Fruit fly (Drosophila melanogaster) whole organism, embryonic: Measurements from ENCODE around the gene CG1847.

Experiments used
- CG10209 ChIP-seq: fragments of 200-800 bp; sonication (Bioruptor generic); optimal IDR thresholded peaks from 3 replicates; lab custom pipeline; 2017; ENCODE audit warnings: missing biosample characterization, mild to moderate bottlenecking, missing genetic modification characterization, missing genetic modification reagents
- CG11456 ChIP-seq: fragments of 200-800 bp; sonication (Bioruptor generic); IDR thresholded peaks from 3 replicates; pipeline ENCODE4 v1.3.6; 2022; ENCODE audit warnings: missing biosample characterization, missing genetic modification characterization
- CG12391 ChIP-seq: fragments of 200-800 bp; sonication (Bioruptor generic); optimal IDR thresholded peaks from 3 replicates; lab custom pipeline; 2018; ENCODE audit warnings: missing biosample characterization, mild to moderate bottlenecking, missing genetic modification characterization, moderate library complexity
- CG13424 ChIP-seq: fragments of 200-800 bp; sonication (Bioruptor generic); optimal IDR thresholded peaks from 2 replicates; lab custom pipeline; 2019; ENCODE audit warnings: missing biosample characterization, mild to moderate bottlenecking, missing genetic modification characterization, moderate library complexity
- CG17385 ChIP-seq: fragments of 200-800 bp; sonication (Bioruptor generic); optimal IDR thresholded peaks from 3 replicates; lab custom pipeline; 2018; ENCODE audit warnings: missing biosample characterization, mild to moderate bottlenecking, missing genetic modification characterization
- CG2678 ChIP-seq: fragments of 200-800 bp; sonication (Bioruptor generic); optimal IDR thresholded peaks from 3 replicates; lab custom pipeline; 2019; ENCODE audit warnings: missing biosample characterization, mild to moderate bottlenecking, missing genetic modification characterization, moderate library complexity
- CG32532 ChIP-seq: fragments of 200-800 bp; sonication (Bioruptor generic); IDR thresholded peaks from 2 replicates; pipeline ENCODE4 v1.3.6; 2022; ENCODE audit warnings: missing biosample characterization, missing genetic modification characterization
- CG32772 ChIP-seq: fragments of 200-800 bp; sonication (Bioruptor generic); IDR thresholded peaks from 2 replicates; pipeline ENCODE4 v1.3.6; 2022; ENCODE audit warnings: missing biosample characterization, missing genetic modification characterization
- CG4404 ChIP-seq: fragments of 200-800 bp; sonication (Bioruptor generic); IDR thresholded peaks from 2 replicates; pipeline ENCODE4 v1.3.6; 2022; ENCODE audit warnings: missing biosample characterization, missing genetic modification characterization
- CG4424 ChIP-seq: fragments of 200-800 bp; sonication (Bioruptor generic); optimal IDR thresholded peaks from 3 replicates; lab custom pipeline; 2016; ENCODE audit warnings: missing biosample characterization, missing genetic modification characterization
- CG4707 ChIP-seq: fragments of 200-800 bp; sonication (Bioruptor generic); optimal IDR thresholded peaks from 2 replicates; lab custom pipeline; 2018; ENCODE audit warnings: missing biosample characterization, mild to moderate bottlenecking, missing genetic modification characterization, moderate library complexity
- CG7357 ChIP-seq: fragments of 200-800 bp; sonication (Bioruptor generic); IDR thresholded peaks from 3 replicates; pipeline ENCODE4 v1.3.6; 2022; ENCODE audit warnings: missing biosample characterization, missing genetic modification characterization
- CG8388 ChIP-seq: fragments of 200-800 bp; sonication (Bioruptor generic); optimal IDR thresholded peaks from 2 replicates; lab custom pipeline; 2019; ENCODE audit warnings: missing biosample characterization, mild to moderate bottlenecking, missing genetic modification characterization, moderate library complexity
- CoRest ChIP-seq: fragments of 200-800 bp; sonication (Bioruptor generic); optimal IDR thresholded peaks from 3 replicates; lab custom pipeline; 2018; ENCODE audit warnings: missing biosample characterization, mild to moderate bottlenecking, missing genetic modification characterization, moderate library complexity
- Dek ChIP-seq: fragments of 200-800 bp; sonication (Bioruptor generic); optimal IDR thresholded peaks from 3 replicates; lab custom pipeline; 2019; ENCODE audit warnings: missing biosample characterization, mild to moderate bottlenecking, missing genetic modification characterization, moderate library complexity
- E2f1 ChIP-seq: fragments of 200-800 bp; sonication (Bioruptor generic); IDR thresholded peaks from 2 replicates; pipeline ENCODE4 v1.3.6; 2022; ENCODE audit warnings: missing biosample characterization, missing genetic modification characterization
- Fer3 ChIP-seq: fragments of 200-800 bp; sonication (Bioruptor generic); optimal IDR thresholded peaks from 2 replicates; lab custom pipeline; 2018; ENCODE audit warnings: missing biosample characterization, mild to moderate bottlenecking, missing genetic modification characterization, moderate library complexity
- H2.0 ChIP-seq: fragments of 200-800 bp; sonication (Bioruptor generic); IDR thresholded peaks from 2 replicates; pipeline ENCODE4 v1.3.6; 2022; ENCODE audit warnings: missing biosample characterization, missing genetic modification characterization
- HHEX ChIP-seq: fragments of 200-800 bp; sonication (Bioruptor generic); optimal IDR thresholded peaks from 3 replicates; lab custom pipeline; 2017; ENCODE audit warnings: missing biosample characterization, mild to moderate bottlenecking, missing genetic modification characterization, missing genetic modification reagents
- Hr3 ChIP-seq: fragments of 200-800 bp; sonication (Bioruptor generic); optimal IDR thresholded peaks from 3 replicates; lab custom pipeline; 2016; ENCODE audit warnings: missing biosample characterization, missing genetic modification characterization
- Hr51 ChIP-seq, 2 experiments: fragments of 200-800 bp; sonication (Bioruptor generic); optimal IDR thresholded peaks; 2 replicates in 1 of 2; 3 replicates in 1 of 2; lab custom pipeline; 2016 to 2018; ENCODE audit warnings: missing biosample characterization in 2 of 2, missing genetic modification characterization in 2 of 2, mild to moderate bottlenecking in 1 of 2, moderate library complexity in 1 of 2
- MBD-R2 ChIP-seq: fragments of 200-800 bp; sonication (Bioruptor generic); IDR thresholded peaks from 2 replicates; pipeline ENCODE4 v1.3.6; 2022; ENCODE audit warnings: missing biosample characterization, missing genetic modification characterization
- Meics ChIP-seq: fragments of 200-800 bp; sonication (Bioruptor generic); optimal IDR thresholded peaks from 2 replicates; lab custom pipeline; 2017; ENCODE audit warnings: missing biosample characterization, mild to moderate bottlenecking, missing genetic modification characterization
- Oli ChIP-seq: fragments of 200-800 bp; sonication (Bioruptor generic); optimal IDR thresholded peaks from 2 replicates; lab custom pipeline; 2018; ENCODE audit warnings: missing biosample characterization, mild to moderate bottlenecking, missing genetic modification characterization, moderate library complexity
- Optix ChIP-seq: fragments of 200-800 bp; sonication (Bioruptor generic); IDR thresholded peaks from 3 replicates; pipeline ENCODE4 v1.3.6; 2022; ENCODE audit warnings: missing biosample characterization, missing genetic modification characterization
- PHDP ChIP-seq: fragments of 200-800 bp; sonication (Bioruptor generic); optimal IDR thresholded peaks from 3 replicates; lab custom pipeline; 2018; ENCODE audit warnings: missing biosample characterization, mild to moderate bottlenecking, missing genetic modification characterization, moderate library complexity
- Ptx1 ChIP-seq: fragments of 200-800 bp; sonication (Bioruptor generic); IDR thresholded peaks from 2 replicates; pipeline ENCODE4 v1.3.6; 2022; ENCODE audit warnings: missing biosample characterization, missing genetic modification characterization
- ab ChIP-seq: fragments of 200-800 bp; sonication (Bioruptor generic); optimal IDR thresholded peaks from 2 replicates; lab custom pipeline; 2016; ENCODE audit warnings: missing biosample characterization, missing genetic modification characterization
- ase ChIP-seq: fragments of 200-800 bp; sonication (Bioruptor generic); IDR thresholded peaks from 3 replicates; pipeline ENCODE4 v1.3.6; 2022; ENCODE audit warnings: missing biosample characterization, missing genetic modification characterization
- ci ChIP-seq: fragments of 200-800 bp; sonication (Bioruptor generic); IDR thresholded peaks from 3 replicates; pipeline ENCODE4 v1.3.6; 2022; ENCODE audit warnings: missing biosample characterization, missing genetic modification characterization
- corto ChIP-seq: fragments of 200-800 bp; sonication (Bioruptor generic); optimal IDR thresholded peaks from 2 replicates; lab custom pipeline; 2016; ENCODE audit warnings: missing biosample characterization, mild to moderate bottlenecking, missing genetic modification characterization, moderate library complexity
- crol ChIP-seq: fragments of 200-800 bp; sonication (Bioruptor generic); IDR thresholded peaks from 2 replicates; pipeline ENCODE4 v1.3.6; 2022; ENCODE audit warnings: missing biosample characterization, missing genetic modification characterization
- dmrt99B ChIP-seq: fragments of 200-800 bp; sonication (Bioruptor generic); optimal IDR thresholded peaks from 2 replicates; lab custom pipeline; 2018; ENCODE audit warnings: missing biosample characterization, mild to moderate bottlenecking, missing genetic modification characterization, moderate library complexity
- dysf ChIP-seq: fragments of 200-800 bp; sonication (Bioruptor generic); IDR thresholded peaks from 3 replicates; pipeline ENCODE4 v1.3.6; 2022; ENCODE audit warnings: missing biosample characterization, missing genetic modification characterization
- gcm ChIP-seq: fragments of 200-800 bp; sonication (Bioruptor generic); optimal IDR thresholded peaks from 2 replicates; lab custom pipeline; 2019; ENCODE audit warnings: missing biosample characterization, mild to moderate bottlenecking, missing genetic modification characterization, moderate library complexity
- grau ChIP-seq: fragments of 200-800 bp; optimal IDR thresholded peaks from 3 replicates; lab custom pipeline; 2019; ENCODE audit warnings: missing biosample characterization, mild to moderate bottlenecking, missing genetic modification characterization, moderate library complexity
- grn ChIP-seq: fragments of 200-800 bp; sonication (Bioruptor generic); optimal IDR thresholded peaks from 3 replicates; lab custom pipeline; 2017; ENCODE audit warnings: missing biosample characterization, missing genetic modification characterization
- jumu ChIP-seq: fragments of 200-800 bp; sonication (Bioruptor generic); optimal IDR thresholded peaks from 3 replicates; lab custom pipeline; 2016; ENCODE audit warnings: missing biosample characterization, missing genetic modification characterization
- kah ChIP-seq: fragments of 200-800 bp; sonication (Bioruptor generic); optimal IDR thresholded peaks from 2 replicates; lab custom pipeline; 2018; ENCODE audit warnings: missing biosample characterization, mild to moderate bottlenecking, missing genetic modification characterization
- klu ChIP-seq: fragments of 200-800 bp; sonication (Bioruptor generic); IDR thresholded peaks from 2 replicates; pipeline ENCODE4 v1.3.6; 2022; ENCODE audit warnings: missing biosample characterization, missing genetic modification characterization
- knrl ChIP-seq: fragments of 200-800 bp; sonication (Bioruptor generic); IDR thresholded peaks from 3 replicates; pipeline ENCODE4 v1.3.6; 2022; ENCODE audit warnings: missing biosample characterization, missing genetic modification characterization; ENCODE audit not compliant: partially characterized antibody
- pan ChIP-seq, 4 experiments: fragments of >200 bp in 3 of 4; fragments of 200-800 bp in 1 of 4; sonication (Bioruptor generic) in 1 of 4; optimal IDR thresholded peaks in 3 of 4; IDR thresholded peaks in 1 of 4; 2 replicates each; pipeline versions ENCODE4 v1.3.6 to Lab custom; 2017 to 2022; ENCODE audit warnings: missing biosample characterization in 2 of 4, missing genetic modification characterization in 2 of 4, mixed read lengths in 1 of 4
- pnt ChIP-seq: fragments of 200-800 bp; sonication (Bioruptor generic); optimal IDR thresholded peaks from 3 replicates; lab custom pipeline; 2016; ENCODE audit warnings: missing biosample characterization, missing genetic modification characterization
- sisA ChIP-seq: fragments of 200-800 bp; sonication (Bioruptor generic); IDR thresholded peaks from 2 replicates; pipeline ENCODE4 v1.3.6; 2022; ENCODE audit warnings: missing biosample characterization, missing genetic modification characterization
- so ChIP-seq: fragments of 200-800 bp; sonication (Bioruptor generic); IDR thresholded peaks from 3 replicates; pipeline ENCODE4 v1.3.6; 2022; ENCODE audit warnings: missing biosample characterization, missing genetic modification characterization
- ssp ChIP-seq: fragments of 200-800 bp; sonication (Bioruptor generic); IDR thresholded peaks from 2 replicates; pipeline ENCODE4 v1.3.6; 2022; ENCODE audit warnings: missing biosample characterization, missing genetic modification characterization
- stc ChIP-seq: fragments of 200-800 bp; sonication (Bioruptor generic); IDR thresholded peaks from 2 replicates; pipeline ENCODE4 v1.3.6; 2022; ENCODE audit warnings: missing biosample characterization, missing genetic modification characterization
- zfh1 ChIP-seq: fragments of 200-800 bp; sonication (Bioruptor generic); IDR thresholded peaks from 3 replicates; pipeline ENCODE4 v1.3.6; 2022; ENCODE audit warnings: missing biosample characterization, missing genetic modification characterization

Gene CG1847

DNA sequence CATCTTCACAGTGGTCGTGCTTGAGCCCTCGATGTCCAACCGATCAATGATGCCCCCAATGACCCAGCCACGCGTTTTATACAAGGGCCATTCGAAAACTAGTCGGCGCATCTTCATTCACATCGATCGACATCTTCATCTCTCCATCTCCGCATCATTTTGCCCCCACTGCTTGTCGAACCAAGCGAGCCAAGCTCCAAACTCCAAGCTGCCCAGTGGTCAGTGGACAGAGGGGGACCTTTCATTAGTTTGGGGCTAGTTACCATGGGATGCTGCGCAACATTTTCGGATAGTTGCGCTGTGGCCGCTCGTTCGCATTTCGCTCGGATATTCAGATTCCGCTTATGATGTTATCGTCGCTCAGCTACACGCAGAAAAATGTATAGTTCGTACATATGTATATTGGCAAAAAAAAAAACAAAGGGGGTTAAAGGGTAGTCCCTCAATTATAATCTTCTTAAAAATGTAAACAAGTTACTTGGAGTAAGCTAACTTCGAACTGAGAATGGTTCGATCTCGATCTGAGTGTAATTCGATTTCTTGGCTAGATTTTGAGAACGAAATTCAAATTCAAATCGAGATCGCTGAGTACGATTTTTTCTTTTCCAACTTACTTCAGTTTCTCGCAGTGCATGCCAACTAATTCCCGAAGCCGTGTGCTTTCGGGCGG, 22.8 kb upstream of the CG1847 start, which contains the start of gene CG15740 (continued):
- TF ChIP-seq grau (tag; lab: Kevin White, UChicago) (peak; percentile 1), Ptx1 (GFP tag; lab: Robert Waterston, UW) (peak; percentile 78), CG4707 (GFP tag; lab: Kevin White, UChicago) (no peak), Optix (GFP tag; lab: Robert Waterston, UW) (peak; percentile 54; the same call in 1 of the 3 replicates), zfh1 (GFP tag; lab: Robert Waterston, UW) (peak; percentile 43; the same call in 1 of the 3 replicates), corto (GFP tag; lab: Kevin White, UChicago) (no peak), CG4424 (GFP tag; lab: Kevin White, UChicago) (peak; percentile 42), CG32772 (GFP tag; lab: Robert Waterston, UW) (0 out of 2 replicates have a peak, but pooled peaks have one; percentile 20), kah (no peak), dmrt99B (tag; lab: Kevin White, UChicago) (peak; percentile 79), CoRest (peak; percentile 32), grn (GFP tag; lab: Kevin White, UChicago) (no peak), ci (GFP tag; lab: Robert Waterston, UW) (peak; percentile 62; the same call in 1 of the 3 replicates), CG13424 (tag; lab: Kevin White, UChicago) (peak; percentile 38), Hr51 (GFP tag; optimal IDR thresholded peaks at IDR 0.05; lab: Kevin White, UChicago) (peak in 1 of 2 experiments; percentile 71), ase (GFP tag; lab: Robert Waterston, UW) (0 out of 3 replicates have a peak, but pooled peaks have one; percentile 42), MBD-R2 (GFP tag; lab: Robert Waterston, UW) (peak; percentile 15; the same call in 1 of the 2 replicates), CG2678 (tag; lab: Kevin White, UChicago) (peak; percentile 49), pan (optimal IDR thresholded peaks at IDR 0.05; lab: Kevin White, UChicago) (no peak), pan (GFP tag; optimal IDR thresholded peaks at IDR 0.05 in 1 of 2, IDR thresholded peaks at IDR 0.05 in 1 of 2) (peak in 1 of 2 experiments; percentile 55), E2f1 (GFP tag; lab: Robert Waterston, UW) (0 out of 2 replicates have a peak, but pooled peaks have one; percentile 44), CG10209 (GFP tag; lab: Kevin White, UChicago) (peak; percentile 2), ab (no peak), CG32532 (GFP tag; lab: Robert Waterston, UW) (peak; percentile 51; the same call in 1 of the 2 replicates), CG7357 (GFP tag; lab: Robert Waterston, UW) (0 out of 3 replicates have a peak, but pooled peaks have one; percentile 25), stc (GFP tag; lab: Robert Waterston, UW) (peak; percentile 62; the same call in 1 of the 2 replicates), CG11456 (GFP tag; lab: Robert Waterston, UW) (0 out of 3 replicates have a peak, but pooled peaks have one; percentile 9), HHEX (GFP tag; lab: Kevin White, UChicago) (peak; percentile 14), ssp (GFP tag; lab: Robert Waterston, UW) (peak; percentile 47), so (GFP tag; lab: Robert Waterston, UW) (peak; percentile 67; the same call in 1 of the 3 replicates), Hr3 (GFP tag; lab: Kevin White, UChicago) (peak; percentile 13), pnt (peak; percentile 45), knrl (GFP tag; lab: Robert Waterston, UW) (no peak), Meics (GFP tag; lab: Kevin White, UChicago) (peak; percentile 33), CG12391 (tag; lab: Kevin White, UChicago) (peak; percentile 12), gcm (no peak), CG17385 (GFP tag; lab: Kevin White, UChicago) (peak; percentile 8), klu (GFP tag; lab: Robert Waterston, UW) (no peak), CG8388 (no peak), sisA (GFP tag; lab: Robert Waterston, UW) (peak; percentile 71), Oli (tag; lab: Kevin White, UChicago) (peak; percentile 58), crol (GFP tag; lab: Robert Waterston, UW) (0 out of 2 replicates have a peak, but pooled peaks have one; percentile 23), jumu (GFP tag; lab: Kevin White, UChicago) (peak; percentile 25), PHDP (tag; lab: Kevin White, UChicago) (peak; percentile 28), CG4404 (GFP tag; lab: Robert Waterston, UW) (0 out of 2 replicates have a peak, but pooled peaks have one; percentile 21), Dek (no peak), Fer3 (peak; percentile 24), dysf (GFP tag; lab: Robert Waterston, UW) (peak; percentile 77), H2.0 (GFP tag; lab: Robert Waterston, UW) (peak; percentile 44; the same call in 1 of the 2 replicates)
